Worm (Caenorhabditis elegans) whole organism, midembryonic: Measurements from ENCODE around the gene B0281.6.

ENCODE experiments used
- T22C8.4 ChIP-seq: fragments of 200-800 bp; sonication (Bioruptor generic); IDR thresholded peaks from 2 replicates; pipeline ENCODE4 v1.3.6; 2022; ENCODE audit warnings: missing genetic modification characterization, missing compliant biosample characterization
- flt-1 ChIP-seq: fragments of 200-800 bp; sonication (Bioruptor generic); IDR thresholded peaks from 2 replicates; pipeline ENCODE4 v1.3.6; 2022; ENCODE audit warnings: missing genetic modification characterization, missing compliant biosample characterization
- klf-2 ChIP-seq: fragments of 200-800 bp; sonication (Bioruptor generic); conservative IDR thresholded peaks from 2 replicates; pipeline ENCODE4 v1.3.6; 2022; ENCODE audit warnings: missing genetic modification reagents, missing genetic modification characterization, missing compliant biosample characterization
- med-1 ChIP-seq: sonication (generic microtip); optimal IDR thresholded peaks from 2 replicates; lab custom pipeline; 2017; ENCODE audit warnings: missing genetic modification characterization, mild to moderate bottlenecking, missing compliant biosample characterization, antibody characterized with exemption, missing genetic modification reagents; ENCODE audit not compliant: insufficient read depth
- ref-1 ChIP-seq: fragments of 200-800 bp; sonication (Bioruptor generic); conservative IDR thresholded peaks from 2 replicates; pipeline ENCODE4 v1.3.6; 2022; ENCODE audit warnings: missing genetic modification reagents, missing genetic modification characterization, missing compliant biosample characterization
- tab-1 ChIP-seq: fragments of 200-800 bp; sonication (Bioruptor generic); IDR thresholded peaks from 2 replicates; pipeline ENCODE4 v1.3.6; 2022; ENCODE audit warnings: missing genetic modification characterization, missing compliant biosample characterization
- ztf-23 ChIP-seq: fragments of 200-800 bp; sonication (Bioruptor generic); IDR thresholded peaks from 2 replicates; pipeline ENCODE4 v1.3.6; 2022; ENCODE audit warnings: missing genetic modification reagents, missing genetic modification characterization, missing compliant biosample characterization

ce11 chrII:2300861-2301260, 1.4 kb downstream of the B0281.6 start, which contains the start of gene B0281.5:
- TF ChIP-seq ztf-23 (no peak), flt-1 (GFP tag; lab: Robert Waterston, UW) (no peak), T22C8.4 (no peak), ref-1 (GFP tag; lab: Robert Waterston, UW) (no peak), med-1 (GFP tag; lab: Kevin White, UChicago) (no peak), klf-2 (GFP tag; lab: Robert Waterston, UW) (no peak), tab-1 (GFP tag; lab: Robert Waterston, UW) (no peak)
